Worm (Caenorhabditis elegans) whole organism, mixed stage, embryonic: ENCODE results near the gene T01D1.3.

Experiments used
- ces-1 ChIP-seq: fragments of 150-350 bp; optimal IDR thresholded peaks from 2 replicates; lab custom pipeline; 2014; ENCODE audit warnings: missing biosample characterization, missing genetic modification reagents, missing genetic modification characterization
- nhr-12 ChIP-seq: fragments of 150-350 bp; optimal IDR thresholded peaks from 2 replicates; lab custom pipeline; 2014; ENCODE audit warnings: missing biosample characterization, missing genetic modification characterization
- nhr-28 ChIP-seq: fragments of 150-350 bp; optimal IDR thresholded peaks from 2 replicates; lab custom pipeline; 2014; ENCODE audit warnings: missing biosample characterization, missing genetic modification characterization
- pha-4 ChIP-seq: fragments of 150-350 bp; optimal IDR thresholded peaks from 2 replicates; lab custom pipeline; 2018; ENCODE audit warnings: missing biosample characterization, missing genetic modification reagents, missing genetic modification characterization
- snpc-4 ChIP-seq: fragments of 150-350 bp; optimal IDR thresholded peaks from 2 replicates; lab custom pipeline; 2014; ENCODE audit warnings: missing biosample characterization, missing genetic modification characterization
- unc-62 ChIP-seq: fragments of 150-350 bp; optimal IDR thresholded peaks from 2 replicates; lab custom pipeline; 2014; ENCODE audit warnings: missing biosample characterization, missing genetic modification reagents, missing genetic modification characterization

DNA sequence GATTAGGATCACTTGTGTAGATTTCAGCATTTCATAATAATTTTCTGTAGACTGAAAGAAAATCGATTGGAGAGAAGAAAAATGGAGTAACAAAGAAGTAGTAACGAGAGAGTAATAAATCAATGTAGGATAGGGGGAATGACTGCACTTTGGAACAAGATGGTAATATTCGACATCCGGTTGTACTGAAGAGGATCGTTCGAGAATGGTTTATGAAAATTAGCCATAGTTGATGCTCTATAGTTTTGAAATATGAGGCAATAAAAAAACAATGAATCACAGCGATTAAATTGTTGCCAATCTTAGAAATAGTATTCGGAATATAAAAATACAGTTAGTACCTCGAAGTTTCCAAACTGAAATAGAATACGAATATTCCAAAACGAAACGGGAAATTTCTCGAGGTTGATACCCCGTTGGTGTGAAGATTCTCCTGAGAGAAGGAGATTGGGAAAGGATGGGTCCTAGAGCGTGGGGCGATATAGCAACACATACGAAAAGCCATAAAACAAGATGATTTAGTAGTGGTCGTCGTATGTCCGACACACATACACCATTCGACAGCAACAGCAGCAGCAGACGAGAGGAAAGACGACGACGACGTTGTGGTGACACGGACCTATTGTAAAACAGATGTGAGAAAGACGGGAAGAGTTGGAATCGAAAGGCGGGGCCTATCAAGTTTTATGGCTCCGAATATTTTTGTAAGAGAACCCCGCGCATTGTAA is 42.1 kb downstream of the T01D1.3 start, which contains the start of gene cwn-1:
- no peak for TF ChIP-seq snpc-4
- no peak for TF ChIP-seq pha-4 (tag; lab: Kevin White, UChicago)
- no peak for TF ChIP-seq ces-1 (GFP tag; lab: Kevin White, UChicago)
- no peak for TF ChIP-seq nhr-12 (tag; lab: Kevin White, UChicago)
- TF ChIP-seq nhr-28 (tag; lab: Kevin White, UChicago) = no peak
- TF ChIP-seq unc-62 (GFP tag; lab: Kevin White, UChicago) = peak; percentile 88
